Fruit fly (Drosophila melanogaster): ENCODE data around the gene FucTD.

The FucTD gene

DNA sequence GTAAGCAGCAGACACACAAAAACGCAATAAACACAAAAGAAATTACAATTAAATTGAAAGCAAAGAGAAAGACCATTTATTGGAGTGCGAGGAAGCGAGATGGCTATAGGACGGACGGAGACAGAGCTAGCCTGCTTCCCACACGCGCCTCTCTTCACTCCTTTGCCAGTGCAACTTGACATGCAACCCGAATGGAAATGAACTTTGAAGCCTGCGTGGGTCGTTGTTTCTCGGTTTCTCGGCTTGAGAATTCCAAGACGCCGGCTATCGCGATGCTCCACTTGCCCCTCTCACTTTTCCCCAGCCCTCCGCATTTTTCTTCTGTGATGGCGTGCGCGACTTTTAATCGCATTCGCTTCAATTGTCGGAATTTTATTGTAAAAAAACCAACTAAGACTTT, 35.1 kb upstream of the FucTD start (continued):
- TF ChIP-seq CG6276 (GFP tag; optimal IDR thresholded peaks at IDR 0.05): peak; percentile 41
- TF ChIP-seq CG9139 (GFP tag; optimal IDR thresholded peaks at IDR 0.05): peak; percentile 23
- TF ChIP-seq CG6163 (GFP tag; IDR thresholded peaks at IDR 0.05): peak; percentile 20; the same call in 1 of the 3 replicates
- TF ChIP-seq CG32006 (GFP tag; optimal IDR thresholded peaks at IDR 0.05): peak; percentile 1
- no peak for TF ChIP-seq CG7368 (GFP tag; optimal IDR thresholded peaks at IDR 0.05)
- no peak for TF ChIP-seq acj6 (GFP tag; optimal IDR thresholded peaks at IDR 0.05)
- TF ChIP-seq eg (GFP tag; IDR thresholded peaks at IDR 0.05): no peak
- no peak for TF ChIP-seq CG8632 (GFP tag; optimal IDR thresholded peaks at IDR 0.05)
- TF ChIP-seq CG6792 (GFP tag; optimal IDR thresholded peaks at IDR 0.05): no peak
- TF ChIP-seq CG8119 (GFP tag; IDR thresholded peaks at IDR 0.05): no peak
- peak; percentile 56 for TF ChIP-seq svp (GFP tag)
- TF ChIP-seq achi (GFP tag; optimal IDR thresholded peaks at IDR 0.05): no peak
- no peak for TF ChIP-seq Ets21C (GFP tag; optimal IDR thresholded peaks at IDR 0.05)
- TF ChIP-seq spab (GFP tag; optimal IDR thresholded peaks at IDR 0.05): peak; percentile 20
- no peak for TF ChIP-seq Sox102F (GFP tag; optimal IDR thresholded peaks at IDR 0.05)
- TF ChIP-seq Eip93F (GFP tag; optimal IDR thresholded peaks at IDR 0.05): no peak
- TF ChIP-seq Gug (GFP tag; IDR thresholded peaks at IDR 0.05): no peak
- no peak for TF ChIP-seq Blimp-1 (GFP tag; optimal IDR thresholded peaks at IDR 0.05)
- no peak for TF ChIP-seq Sox15 (GFP tag; optimal IDR thresholded peaks at IDR 0.05)
- no peak for TF ChIP-seq Met (GFP tag; optimal IDR thresholded peaks at IDR 0.05)
- peak; percentile 27 for TF ChIP-seq CG1621 (tag; optimal IDR thresholded peaks at IDR 0.05)
- TF ChIP-seq ss (GFP tag; optimal IDR thresholded peaks at IDR 0.05): peak; percentile 64 to 81
- no peak for TF ChIP-seq dsx (GFP tag; optimal IDR thresholded peaks at IDR 0.05; ENCODE audit: poor library complexity, severe bottlenecking)
- TF ChIP-seq lz (GFP tag; optimal IDR thresholded peaks at IDR 0.05): no peak
- TF ChIP-seq CG15336 (GFP tag; IDR thresholded peaks at IDR 0.05): 0 out of 2 replicates have a peak, but pooled peaks have one; percentile 6
- TF ChIP-seq CG31627 (GFP tag; optimal IDR thresholded peaks at IDR 0.05): no peak
- no peak for TF ChIP-seq Smox (GFP tag; optimal IDR thresholded peaks at IDR 0.05)
- no peak for TF ChIP-seq OdsH (GFP tag; optimal IDR thresholded peaks at IDR 0.05)
- TF ChIP-seq CG4318 (GFP tag; optimal IDR thresholded peaks at IDR 0.05): no peak
- TF ChIP-seq salr (GFP tag; optimal IDR thresholded peaks at IDR 0.05): no peak
- peak; percentile 6 for TF ChIP-seq CG16779 (tag; optimal IDR thresholded peaks at IDR 0.05)

DNA sequence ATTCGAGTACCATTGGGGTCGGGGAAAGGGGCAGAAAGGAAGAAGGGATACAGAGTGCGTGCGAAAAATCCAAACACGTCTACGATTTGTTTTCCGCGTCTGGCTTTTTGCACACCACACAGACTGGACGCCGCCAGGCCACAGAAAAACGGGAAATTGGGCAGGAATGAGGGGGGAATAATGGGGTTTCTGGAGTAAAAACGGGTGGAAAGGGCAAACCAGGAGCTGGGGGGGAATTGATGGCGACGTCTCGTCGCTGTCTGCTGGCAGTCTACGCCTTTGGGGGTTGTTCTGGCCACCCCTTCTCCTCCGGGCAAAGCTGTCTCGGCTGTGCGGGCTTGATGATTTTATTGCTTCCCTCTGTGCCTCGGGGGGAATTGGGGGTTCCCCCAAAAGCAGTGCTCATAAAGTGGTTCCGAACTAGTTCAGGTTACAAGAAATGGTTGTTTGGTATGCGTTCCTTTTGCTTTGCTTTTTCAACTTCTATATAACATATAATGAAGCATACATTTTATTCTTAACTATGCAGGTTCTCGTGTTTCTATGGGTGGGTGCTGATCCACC, 30.3 kb upstream of the FucTD start:
- TF ChIP-seq ss (GFP tag; optimal IDR thresholded peaks at IDR 0.05): peak in 1 of 2 experiments; percentile 20
- TF ChIP-seq vri (GFP tag; optimal IDR thresholded peaks at IDR 0.05): no peak
- no peak for TF ChIP-seq CG32006 (GFP tag; optimal IDR thresholded peaks at IDR 0.05)
- TF ChIP-seq Ets21C (GFP tag; optimal IDR thresholded peaks at IDR 0.05): no peak

DNA sequence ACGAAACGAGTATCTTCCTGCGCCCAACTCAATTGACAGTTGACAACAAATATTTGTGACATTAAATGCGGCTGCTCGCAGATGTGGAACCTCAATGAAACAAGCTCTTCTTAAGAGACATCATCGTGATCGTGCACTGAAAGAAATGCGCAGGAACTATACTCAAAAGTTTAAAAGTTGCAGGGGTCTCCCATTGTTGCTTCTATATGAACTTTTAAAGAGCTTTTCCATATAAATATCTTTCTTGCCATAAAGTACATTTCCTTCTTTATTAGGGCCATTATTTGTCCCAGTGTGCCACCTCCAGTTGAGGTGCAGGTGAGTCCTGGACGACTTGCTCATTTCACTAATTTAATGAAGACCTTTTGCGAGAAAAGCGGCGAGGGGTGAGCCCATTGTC, 27.9 kb upstream of the FucTD start:
- TF ChIP-seq CG6163 (GFP tag; IDR thresholded peaks at IDR 0.05) (peak; percentile 67; the same call in 2 of the 3 replicates), CG10669 (GFP tag; optimal IDR thresholded peaks at IDR 0.05) (peak; percentile 24), CG6808 (GFP tag; optimal IDR thresholded peaks at IDR 0.05) (peak; percentile 43), CG10631 (GFP tag; optimal IDR thresholded peaks at IDR 0.05) (peak; percentile 61), CG7368 (GFP tag; optimal IDR thresholded peaks at IDR 0.05) (peak; percentile 2), Eip93F (GFP tag; optimal IDR thresholded peaks at IDR 0.05) (peak; percentile 25), Eip75B (GFP tag; optimal IDR thresholded peaks at IDR 0.05) (peak; percentile 53), Eip78C (GFP tag) (peak; percentile 78), Gug (GFP tag; IDR thresholded peaks at IDR 0.05) (no peak), Sox14 (GFP tag; optimal IDR thresholded peaks at IDR 0.05) (peak; percentile 71), Hr4 (GFP tag; optimal IDR thresholded peaks at IDR 0.05) (peak; percentile 14), dac (GFP tag; optimal IDR thresholded peaks at IDR 0.05) (no peak), CG11294 (GFP tag; IDR thresholded peaks at IDR 0.05) (no peak), CG32006 (GFP tag; optimal IDR thresholded peaks at IDR 0.05) (peak; percentile 27), eg (GFP tag; IDR thresholded peaks at IDR 0.05) (no peak), CG8119 (GFP tag; IDR thresholded peaks at IDR 0.05) (no peak), OdsH (GFP tag; optimal IDR thresholded peaks at IDR 0.05) (peak; percentile 75), CG1621 (tag; optimal IDR thresholded peaks at IDR 0.05) (peak; percentile 61), topi (GFP tag; optimal IDR thresholded peaks at IDR 0.05) (peak; percentile 67), CG3919 (GFP tag; optimal IDR thresholded peaks at IDR 0.05) (peak; percentile 52), CG6792 (GFP tag; optimal IDR thresholded peaks at IDR 0.05) (peak; percentile 69), salr (GFP tag; optimal IDR thresholded peaks at IDR 0.05) (peak in 1 of 2 experiments; percentile 49), Sox15 (GFP tag; optimal IDR thresholded peaks at IDR 0.05) (peak; percentile 66), lz (GFP tag; optimal IDR thresholded peaks at IDR 0.05) (peak; percentile 70), fkh (GFP tag; optimal IDR thresholded peaks at IDR 0.05) (no peak), CG8632 (GFP tag; optimal IDR thresholded peaks at IDR 0.05) (peak; percentile 61), CG11902 (GFP tag; optimal IDR thresholded peaks at IDR 0.05) (peak; percentile 0), pdm3 (GFP tag; optimal IDR thresholded peaks at IDR 0.05) (peak; percentile 71), Met (GFP tag; optimal IDR thresholded peaks at IDR 0.05) (peak; percentile 87), Blimp-1 (GFP tag; optimal IDR thresholded peaks at IDR 0.05) (peak; percentile 42)

All from whole organism, prepupa.